Fruit fly (Drosophila melanogaster) whole organism, wandering third instar larva: ENCODE results near the gene Srlp.
A peak's percentile ranks its signal among the peaks of the same experiment; 100 is the strongest.

Source experiments
- Abd-B ChIP-seq: fragments of >200 bp; optimal IDR thresholded peaks from 2 replicates; lab custom pipeline; 2017; ENCODE audit warnings: missing biosample characterization, missing genetic modification characterization
- CG32264 ChIP-seq: fragments of 200-800 bp; sonication (Bioruptor generic); optimal IDR thresholded peaks from 2 replicates; lab custom pipeline; 2016; ENCODE audit warnings: missing biosample characterization, missing genetic modification characterization
- HLH106 ChIP-seq: fragments of 200-800 bp; optimal IDR thresholded peaks from 3 replicates; lab custom pipeline; 2019; ENCODE audit warnings: missing biosample characterization, mild to moderate bottlenecking, missing genetic modification characterization, moderate library complexity
- Sp1 ChIP-seq: fragments of 200-800 bp; sonication (Bioruptor generic); optimal IDR thresholded peaks from 3 replicates; lab custom pipeline; 2019; ENCODE audit warnings: missing biosample characterization, mild to moderate bottlenecking, missing genetic modification characterization, moderate library complexity
- dmrt93B ChIP-seq: fragments of 200-800 bp; sonication (Bioruptor generic); optimal IDR thresholded peaks from 2 replicates; lab custom pipeline; 2018; ENCODE audit warnings: missing biosample characterization, mild to moderate bottlenecking, missing genetic modification characterization
- fru ChIP-seq: fragments of 200-800 bp; sonication (Bioruptor generic); optimal IDR thresholded peaks from 3 replicates; lab custom pipeline; 2016; ENCODE audit warnings: missing biosample characterization, mild to moderate bottlenecking, missing genetic modification characterization
- h ChIP-seq: fragments of 200-800 bp; sonication (Bioruptor generic); optimal IDR thresholded peaks from 3 replicates; lab custom pipeline; 2016; ENCODE audit warnings: missing biosample characterization, mild to moderate bottlenecking, missing genetic modification characterization
- jim ChIP-seq: fragments of 175-275, 200-325 bp; sonication (Bioruptor generic); optimal IDR thresholded peaks from 2 replicates; lab custom pipeline; 2016; ENCODE audit warnings: missing biosample characterization, mild to moderate bottlenecking, missing genetic modification characterization
- psq ChIP-seq: fragments of 200-800 bp; sonication (Bioruptor generic); optimal IDR thresholded peaks from 3 replicates; lab custom pipeline; 2017; ENCODE audit warnings: missing biosample characterization, mild to moderate bottlenecking, missing genetic modification characterization, moderate library complexity

DNA sequence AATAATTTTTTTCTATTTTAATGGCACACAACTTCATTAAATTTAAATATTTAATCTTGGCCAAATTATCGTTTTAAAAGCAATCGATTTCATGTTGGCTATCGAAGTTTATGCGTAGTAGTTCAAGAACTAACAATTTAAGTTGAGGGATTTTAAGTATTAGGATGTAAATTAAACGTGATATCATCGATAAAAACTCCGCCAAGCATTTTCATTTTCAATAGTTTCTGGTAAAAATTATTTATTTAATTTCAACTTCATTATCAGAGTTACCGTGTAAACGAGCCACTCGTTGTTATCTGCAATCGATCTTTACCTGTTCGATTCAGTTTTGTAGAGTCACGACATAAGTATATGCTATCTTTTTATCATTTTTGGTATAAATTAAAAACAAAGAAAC, 31.0 kb upstream of the Srlp start:
- TF ChIP-seq CG32264 (GFP tag; lab: Kevin White, UChicago) (peak; percentile 94), fru (GFP tag; lab: Kevin White, UChicago) (peak; percentile 94), jim (GFP tag; lab: Kevin White, UChicago) (no peak), Abd-B (no peak), dmrt93B (GFP tag; lab: Kevin White, UChicago) (peak; percentile 99), Sp1 (peak; percentile 99), h (GFP tag; lab: Kevin White, UChicago) (peak; percentile 99), HLH106 (tag; lab: Kevin White, UChicago) (peak; percentile 98), psq (peak; percentile 84)
